Fruit fly (Drosophila melanogaster) whole organism, embryonic: ENCODE results near the gene CG10274.

Experiments
- ATbp ChIP-seq: fragments of 200-800 bp; sonication (Bioruptor generic); optimal IDR thresholded peaks from 2 replicates; lab custom pipeline; 2017; ENCODE audit warnings: missing biosample characterization, mild to moderate bottlenecking, missing genetic modification characterization, missing genetic modification reagents
- Ada2b ChIP-seq: fragments of 200-800 bp; sonication (Bioruptor generic); IDR thresholded peaks from 2 replicates; pipeline ENCODE4 v1.3.6; 2022; ENCODE audit warnings: missing biosample characterization, missing genetic modification characterization
- BEAF-32 ChIP-seq: fragments of 200-800 bp; sonication (Bioruptor generic); optimal IDR thresholded peaks from 3 replicates; lab custom pipeline; 2017; ENCODE audit warnings: missing biosample characterization, missing genetic modification characterization, mild to moderate bottlenecking, moderate library complexity, missing genetic modification reagents
- Blimp-1 ChIP-seq: fragments of 200-800 bp; sonication (Bioruptor generic); optimal IDR thresholded peaks from 3 replicates; lab custom pipeline; 2018; ENCODE audit warnings: missing biosample characterization, missing genetic modification characterization, mild to moderate bottlenecking, moderate library complexity, missing genetic modification reagents
- Bteb2 ChIP-seq: fragments of 200-800 bp; sonication (Bioruptor generic); optimal IDR thresholded peaks from 2 replicates; lab custom pipeline; 2016; ENCODE audit warnings: missing biosample characterization, missing genetic modification characterization
- CG11456 ChIP-seq: fragments of 200-800 bp; sonication (Bioruptor generic); IDR thresholded peaks from 3 replicates; pipeline ENCODE4 v1.3.6; 2022; ENCODE audit warnings: missing biosample characterization, missing genetic modification characterization
- CG14050 ChIP-seq: fragments of 200-800 bp; sonication (Bioruptor generic); IDR thresholded peaks from 3 replicates; pipeline ENCODE4 v1.3.6; 2022; ENCODE audit warnings: missing biosample characterization, missing genetic modification characterization
- CG17361 ChIP-seq: fragments of 200-800 bp; sonication (Bioruptor generic); IDR thresholded peaks from 3 replicates; pipeline ENCODE4 v1.3.6; 2022; ENCODE audit warnings: missing biosample characterization, missing genetic modification characterization
- CG1792 ChIP-seq: fragments of 200-800 bp; sonication (Bioruptor generic); optimal IDR thresholded peaks from 2 replicates; lab custom pipeline; 2016; ENCODE audit warnings: missing biosample characterization, missing genetic modification characterization
- CG18262 ChIP-seq: fragments of 200-800 bp; optimal IDR thresholded peaks from 3 replicates; lab custom pipeline; 2019; ENCODE audit warnings: missing biosample characterization, mild to moderate bottlenecking, missing genetic modification characterization, moderate library complexity
- CG18599 ChIP-seq: fragments of 200-800 bp; sonication (Bioruptor generic); optimal IDR thresholded peaks from 3 replicates; lab custom pipeline; 2017; ENCODE audit warnings: missing biosample characterization, missing genetic modification characterization, mild to moderate bottlenecking, moderate library complexity, missing genetic modification reagents
- CG30020 ChIP-seq: fragments of 200-800 bp; optimal IDR thresholded peaks from 2 replicates; lab custom pipeline; 2019; ENCODE audit warnings: missing biosample characterization, mild to moderate bottlenecking, missing genetic modification characterization, moderate library complexity
- CG30403 ChIP-seq: fragments of 200-800 bp; sonication (Bioruptor generic); optimal IDR thresholded peaks from 3 replicates; lab custom pipeline; 2016; ENCODE audit warnings: missing biosample characterization, missing genetic modification characterization
- CG31224 ChIP-seq: fragments of 200-800 bp; sonication (Bioruptor generic); IDR thresholded peaks from 2 replicates; pipeline ENCODE4 v1.3.6; 2022; ENCODE audit warnings: missing biosample characterization, missing genetic modification characterization
- CG4328 ChIP-seq: fragments of 200-800 bp; sonication (Bioruptor generic); optimal IDR thresholded peaks from 3 replicates; lab custom pipeline; 2017; ENCODE audit warnings: missing biosample characterization, missing genetic modification reagents, missing genetic modification characterization
- CG4617 ChIP-seq: fragments of 200-800 bp; sonication (Bioruptor generic); optimal IDR thresholded peaks from 3 replicates; lab custom pipeline; 2016; ENCODE audit warnings: missing biosample characterization, missing genetic modification characterization, borderline replicate concordance
- CG5180 ChIP-seq: fragments of 200-800 bp; sonication (Bioruptor generic); optimal IDR thresholded peaks from 3 replicates; lab custom pipeline; 2017; ENCODE audit warnings: missing biosample characterization, missing genetic modification characterization, mild to moderate bottlenecking, moderate library complexity, missing genetic modification reagents
- CTCF ChIP-seq: fragments of 200-800 bp; sonication (Bioruptor generic); optimal IDR thresholded peaks from 2 replicates; lab custom pipeline; 2017; ENCODE audit warnings: missing biosample characterization, mild to moderate bottlenecking, missing genetic modification characterization, moderate library complexity
- D19A ChIP-seq: fragments of 200-800 bp; optimal IDR thresholded peaks from 3 replicates; lab custom pipeline; 2019; ENCODE audit warnings: missing biosample characterization, mild to moderate bottlenecking, missing genetic modification characterization, moderate library complexity
- Dek ChIP-seq: fragments of 200-800 bp; sonication (Bioruptor generic); optimal IDR thresholded peaks from 3 replicates; lab custom pipeline; 2019; ENCODE audit warnings: missing biosample characterization, mild to moderate bottlenecking, missing genetic modification characterization, moderate library complexity
- Dfd ChIP-seq, 2 experiments: fragments of >200 bp; optimal IDR thresholded peaks; 2 replicates each; lab custom pipeline; 2017; ENCODE audit warnings: missing biosample characterization in 2 of 2, missing genetic modification characterization in 2 of 2
- HLH54F ChIP-seq: fragments of 200-800 bp; sonication (Bioruptor generic); optimal IDR thresholded peaks from 3 replicates; lab custom pipeline; 2016; ENCODE audit warnings: missing biosample characterization, missing genetic modification characterization
- HLHmδ ChIP-seq: fragments of 200-800 bp; sonication (Bioruptor generic); optimal IDR thresholded peaks from 2 replicates; lab custom pipeline; 2018; ENCODE audit warnings: missing biosample characterization, mild to moderate bottlenecking, missing genetic modification characterization, moderate library complexity
- Hr3 ChIP-seq: fragments of 200-800 bp; sonication (Bioruptor generic); optimal IDR thresholded peaks from 3 replicates; lab custom pipeline; 2016; ENCODE audit warnings: missing biosample characterization, missing genetic modification characterization
- Lhr ChIP-seq: fragments of 200-800 bp; sonication (Bioruptor generic); optimal IDR thresholded peaks from 3 replicates; lab custom pipeline; 2017; ENCODE audit warnings: mild to moderate bottlenecking, missing biosample characterization, missing genetic modification reagents, missing genetic modification characterization
- NK7.1 ChIP-seq: fragments of 200-800 bp; sonication (Bioruptor generic); optimal IDR thresholded peaks from 3 replicates; lab custom pipeline; 2016; ENCODE audit warnings: missing biosample characterization, missing genetic modification characterization
- Nf-YA ChIP-seq: fragments of 200-800 bp; sonication (Bioruptor generic); IDR thresholded peaks from 2 replicates; pipeline ENCODE4 v1.3.6; 2022; ENCODE audit warnings: missing biosample characterization, missing genetic modification characterization
- Oli ChIP-seq: fragments of 200-800 bp; sonication (Bioruptor generic); optimal IDR thresholded peaks from 2 replicates; lab custom pipeline; 2018; ENCODE audit warnings: missing biosample characterization, mild to moderate bottlenecking, missing genetic modification characterization, moderate library complexity
- Sox100B ChIP-seq: fragments of 200-800 bp; sonication (Bioruptor generic); optimal IDR thresholded peaks from 3 replicates; lab custom pipeline; 2018; ENCODE audit warnings: missing biosample characterization, mild to moderate bottlenecking, missing genetic modification characterization
- Sry-β ChIP-seq: fragments of 200-800 bp; sonication (Bioruptor generic); optimal IDR thresholded peaks from 2 replicates; lab custom pipeline; 2018; ENCODE audit warnings: missing biosample characterization, mild to moderate bottlenecking, missing genetic modification characterization, moderate library complexity
- Sry-δ ChIP-seq: fragments of 200-800 bp; sonication (Bioruptor generic); optimal IDR thresholded peaks from 2 replicates; lab custom pipeline; 2016; ENCODE audit warnings: missing biosample characterization, missing genetic modification characterization
- bigmax ChIP-seq: fragments of 200-800 bp; sonication (Bioruptor generic); optimal IDR thresholded peaks from 2 replicates; lab custom pipeline; 2018; ENCODE audit warnings: missing biosample characterization, mild to moderate bottlenecking, missing genetic modification characterization
- chn ChIP-seq: fragments of 200-800 bp; sonication (Bioruptor generic); optimal IDR thresholded peaks from 2 replicates; lab custom pipeline; 2016; ENCODE audit warnings: missing biosample characterization, missing genetic modification characterization
- crol ChIP-seq: fragments of 200-800 bp; sonication (Bioruptor generic); IDR thresholded peaks from 2 replicates; pipeline ENCODE4 v1.3.6; 2022; ENCODE audit warnings: missing biosample characterization, missing genetic modification characterization
- danr ChIP-seq: fragments of 200-800 bp; sonication (Bioruptor generic); IDR thresholded peaks from 2 replicates; pipeline ENCODE4 v1.3.6; 2022; ENCODE audit warnings: missing biosample characterization, missing genetic modification characterization
- dysf ChIP-seq: fragments of 200-800 bp; sonication (Bioruptor generic); IDR thresholded peaks from 3 replicates; pipeline ENCODE4 v1.3.6; 2022; ENCODE audit warnings: missing biosample characterization, missing genetic modification characterization
- fd96Cb ChIP-seq: fragments of 200-800 bp; sonication (Bioruptor generic); optimal IDR thresholded peaks from 2 replicates; lab custom pipeline; 2018; ENCODE audit warnings: missing biosample characterization, mild to moderate bottlenecking, missing genetic modification characterization, moderate library complexity
- h ChIP-seq: fragments of >200 bp; optimal IDR thresholded peaks from 2 replicates; lab custom pipeline; 2017
- hth ChIP-seq: fragments of >200 bp; optimal IDR thresholded peaks from 2 replicates; lab custom pipeline; 2017; ENCODE audit warnings: inconsistent platforms
- inv ChIP-seq: fragments of 200-800 bp; sonication (Bioruptor generic); IDR thresholded peaks from 2 replicates; pipeline ENCODE4 v1.3.6; 2022; ENCODE audit warnings: missing biosample characterization, missing genetic modification characterization; ENCODE audit not compliant: partially characterized antibody
- kay ChIP-seq: fragments of 200-800 bp; sonication (Bioruptor generic); optimal IDR thresholded peaks from 2 replicates; lab custom pipeline; 2016; ENCODE audit warnings: missing biosample characterization, missing genetic modification characterization
- nerfin-2 ChIP-seq: fragments of 200-800 bp; sonication (Bioruptor generic); IDR thresholded peaks from 2 replicates; pipeline ENCODE4 v1.3.6; 2022; ENCODE audit warnings: missing biosample characterization, missing genetic modification characterization; ENCODE audit not compliant: partially characterized antibody
- peb ChIP-seq: fragments of 200-800 bp; sonication (Bioruptor generic); IDR thresholded peaks from 2 replicates; pipeline ENCODE4 v1.3.6; 2022; ENCODE audit warnings: missing biosample characterization, missing genetic modification characterization
- ro ChIP-seq: fragments of 200-800 bp; sonication (Bioruptor generic); IDR thresholded peaks from 2 replicates; pipeline ENCODE4 v1.3.6; 2022; ENCODE audit warnings: missing biosample characterization, missing genetic modification characterization
- seq ChIP-seq: fragments of 200-800 bp; sonication (Bioruptor generic); IDR thresholded peaks from 2 replicates; pipeline ENCODE4 v1.3.6; 2022; ENCODE audit warnings: missing biosample characterization, missing genetic modification characterization
- slou ChIP-seq: fragments of 200-800 bp; sonication (Bioruptor generic); optimal IDR thresholded peaks from 3 replicates; lab custom pipeline; 2016; ENCODE audit warnings: missing biosample characterization, missing genetic modification characterization
- sqz ChIP-seq: fragments of 200-800 bp; sonication (Bioruptor generic); optimal IDR thresholded peaks from 3 replicates; lab custom pipeline; 2018; ENCODE audit warnings: missing biosample characterization, mild to moderate bottlenecking, missing genetic modification characterization
- tgo ChIP-seq: fragments of 200-800 bp; sonication (Bioruptor generic); IDR thresholded peaks from 3 replicates; pipeline ENCODE4 v1.3.6; 2022; ENCODE audit warnings: missing biosample characterization, missing genetic modification characterization
- toy ChIP-seq: fragments of 200-800 bp; sonication (Bioruptor generic); IDR thresholded peaks from 2 replicates; pipeline ENCODE4 v1.3.6; 2022; ENCODE audit warnings: missing biosample characterization, missing genetic modification characterization
- vvl ChIP-seq: fragments of 200-800 bp; sonication (Bioruptor generic); IDR thresholded peaks from 2 replicates; pipeline ENCODE4 v1.3.6; 2022; ENCODE audit warnings: missing biosample characterization, missing genetic modification characterization

CG10274 gene

dm6 chr3L:6188995-6189927, 7.6 kb upstream of the CG10274 start, which contains the start of the genes D19A and CG7386 (continued):
- 0 out of 2 replicates have a peak, but pooled peaks have one; percentile 33 for TF ChIP-seq toy
- TF ChIP-seq peb (GFP tag; lab: Robert Waterston, UW): no peak
- no peak for TF ChIP-seq ro (GFP tag; lab: Robert Waterston, UW)
- TF ChIP-seq fd96Cb (tag; lab: Kevin White, UChicago): peak; percentile 22
- peak; percentile 50 for TF ChIP-seq Bteb2 (GFP tag; lab: Kevin White, UChicago)
- peak; percentile 79 for TF ChIP-seq HLH54F (GFP tag; lab: Kevin White, UChicago)
- peak; percentile 97 for TF ChIP-seq vvl (GFP tag; lab: Robert Waterston, UW)
- TF ChIP-seq HLHmδ (GFP tag; lab: Kevin White, UChicago): no peak
- peak; percentile 22 for TF ChIP-seq Sry-δ (GFP tag; lab: Kevin White, UChicago)
- peak; percentile 75; the same call in 2 of the 3 replicates for TF ChIP-seq CG17361 (GFP tag; lab: Robert Waterston, UW)
- no peak for TF ChIP-seq Lhr (GFP tag; lab: Kevin White, UChicago)
- TF ChIP-seq bigmax (GFP tag; lab: Kevin White, UChicago): no peak
- peak; percentile 28 for TF ChIP-seq slou (GFP tag; lab: Kevin White, UChicago)
- peak; percentile 7 for TF ChIP-seq CG4617 (GFP tag; lab: Kevin White, UChicago)
- TF ChIP-seq crol: no peak
- no peak for TF ChIP-seq BEAF-32 (GFP tag; lab: Kevin White, UChicago)
- peak; percentile 64 for TF ChIP-seq chn (GFP tag; lab: Kevin White, UChicago)
- TF ChIP-seq seq (GFP tag; lab: Robert Waterston, UW): no peak
- no peak for TF ChIP-seq nerfin-2 (GFP tag; lab: Robert Waterston, UW)
- TF ChIP-seq D19A: peak; percentile 80
- peak; percentile 5 for TF ChIP-seq kay (GFP tag; lab: Kevin White, UChicago)
- peak; percentile 47 for TF ChIP-seq CG14050 (GFP tag; lab: Robert Waterston, UW)
- 0 out of 2 replicates have a peak, but pooled peaks have one; percentile 21 for TF ChIP-seq inv
- TF ChIP-seq sqz (GFP tag; lab: Kevin White, UChicago): peak; percentile 88
- TF ChIP-seq CG18262 (tag; lab: Kevin White, UChicago): peak; percentile 62
- peak; percentile 25 for TF ChIP-seq CG4328
- peak; percentile 16 for TF ChIP-seq CG1792
- TF ChIP-seq CTCF: no peak
- TF ChIP-seq Sox100B (GFP tag; lab: Kevin White, UChicago): peak; percentile 53
- TF ChIP-seq hth (lab: Kevin White, UChicago): no peak
- TF ChIP-seq CG30020 (tag; lab: Kevin White, UChicago): peak; percentile 29
- peak; percentile 34 for TF ChIP-seq Hr3 (GFP tag; lab: Kevin White, UChicago)
- TF ChIP-seq tgo: peak; percentile 45
- 0 out of 2 replicates have a peak, but pooled peaks have one; percentile 29 for TF ChIP-seq CG31224 (GFP tag; lab: Robert Waterston, UW)
- no peak for TF ChIP-seq NK7.1
- peak; percentile 43 for TF ChIP-seq CG18599 (GFP tag; lab: Kevin White, UChicago)
- TF ChIP-seq Nf-YA (GFP tag; lab: Robert Waterston, UW): 0 out of 2 replicates have a peak, but pooled peaks have one; percentile 14
- no peak for TF ChIP-seq h (lab: Kevin White, UChicago)
- TF ChIP-seq Dek: peak; percentile 47
- peak; percentile 66 for TF ChIP-seq dysf
- no peak for TF ChIP-seq Sry-β (GFP tag; lab: Kevin White, UChicago)
- TF ChIP-seq Blimp-1 (GFP tag; lab: Kevin White, UChicago): peak; percentile 48
- peak; percentile 59 for TF ChIP-seq Ada2b (GFP tag; lab: Robert Waterston, UW)
- peak; percentile 55 for TF ChIP-seq CG30403 (GFP tag; lab: Kevin White, UChicago)
- TF ChIP-seq ATbp: no peak
- TF ChIP-seq danr: no peak
- peak; percentile 11 for TF ChIP-seq Oli (tag; lab: Kevin White, UChicago)
- TF ChIP-seq Dfd (GFP tag; optimal IDR thresholded peaks at IDR 0.05; lab: Kevin White, UChicago): no peak
- TF ChIP-seq CG5180 (GFP tag; lab: Kevin White, UChicago): peak; percentile 29
- peak; percentile 78 for TF ChIP-seq CG11456
